Worm (Caenorhabditis elegans): ENCODE results near the gene sta-2.

DNA sequence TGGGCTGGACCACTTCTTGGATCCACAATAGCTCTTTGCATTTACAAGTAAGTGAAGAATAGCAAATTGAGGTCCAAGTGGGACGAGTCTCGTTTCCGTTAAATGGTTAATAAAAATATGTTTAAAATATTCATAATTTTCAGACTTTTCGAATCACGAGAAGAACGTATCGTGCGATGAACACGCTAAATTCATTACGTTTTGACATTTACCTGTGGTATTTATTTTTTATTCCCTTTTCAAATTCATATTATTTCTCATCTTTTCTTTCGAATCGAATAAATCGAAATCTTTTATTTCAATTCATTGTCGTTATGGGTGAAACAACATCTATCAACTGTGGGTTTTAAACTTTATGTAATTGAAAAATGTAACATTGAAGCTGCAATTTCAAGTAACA, 1.6 kb upstream of the sta-2 start, which contains the start of gene marc-1:
- no peak for TF ChIP-seq snpc-4 (tag; optimal IDR thresholded peaks at IDR 0.05)
- TF ChIP-seq lin-39 (tag; optimal IDR thresholded peaks at IDR 0.05) = no peak
- TF ChIP-seq nhr-237 (tag; optimal IDR thresholded peaks at IDR 0.05) = no peak
- TF ChIP-seq nhr-77 (tag; optimal IDR thresholded peaks at IDR 0.05) = no peak
- no peak for TF ChIP-seq jun-1 (tag; optimal IDR thresholded peaks at IDR 0.05)
- TF ChIP-seq unc-62 (GFP tag; optimal IDR thresholded peaks at IDR 0.05) = no peak
- no peak for TF ChIP-seq pqm-1 (tag; optimal IDR thresholded peaks at IDR 0.05)
- TF ChIP-seq elt-1 (tag; optimal IDR thresholded peaks at IDR 0.05) = no peak
- TF ChIP-seq ZK546.5 (tag; optimal IDR thresholded peaks at IDR 0.05) = no peak
- no peak for TF ChIP-seq ceh-82 (tag; optimal IDR thresholded peaks at IDR 0.05)
- no peak for TF ChIP-seq nhr-43 (tag; optimal IDR thresholded peaks at IDR 0.05; ENCODE audit: poor library complexity, severe bottlenecking)
